Worm (Caenorhabditis elegans) whole organism, L4/young adult: ENCODE data around the gene zip-3.

ENCODE experiments used
- W03F9.2 ChIP-seq: fragments of 150-350 bp; optimal IDR thresholded peaks from 2 replicates; lab custom pipeline; 2014; ENCODE audit warnings: missing biosample characterization, missing genetic modification characterization
- dao-5 ChIP-seq: sonication (generic microtip); optimal IDR thresholded peaks from 2 replicates; lab custom pipeline; 2016; ENCODE audit warnings: missing genotype, missing genetic modification characterization, moderate library complexity, missing compliant biosample characterization
- him-1 ChIP-seq: sonication (generic microtip); optimal IDR thresholded peaks from 2 replicates; lab custom pipeline; 2016; ENCODE audit warnings: missing genotype, missing genetic modification reagents, missing genetic modification characterization, missing compliant biosample characterization

Gene zip-3

DNA sequence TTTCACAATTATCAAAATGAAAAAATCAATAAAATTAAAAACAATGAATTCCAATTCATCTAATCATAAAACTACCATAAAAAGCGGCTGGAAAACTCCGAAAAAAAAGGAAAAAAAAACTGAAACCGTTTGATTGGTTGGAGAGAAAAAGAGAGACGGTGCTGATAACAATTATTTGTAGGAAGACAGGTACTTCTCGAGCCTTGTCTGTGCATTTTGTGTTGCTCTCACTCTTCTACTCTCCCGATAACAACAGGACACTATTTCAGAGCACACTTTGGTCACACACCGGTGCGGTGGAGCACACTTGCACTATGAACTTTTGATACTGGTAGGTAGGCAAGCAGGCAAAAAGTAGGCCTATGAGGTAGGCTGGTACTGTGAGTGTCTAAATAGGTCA is 728 bp downstream of the zip-3 start:
- TF ChIP-seq dao-5: no peak
- TF ChIP-seq W03F9.2 (tag; lab: Kevin White, UChicago): no peak
- no peak for TF ChIP-seq him-1

DNA sequence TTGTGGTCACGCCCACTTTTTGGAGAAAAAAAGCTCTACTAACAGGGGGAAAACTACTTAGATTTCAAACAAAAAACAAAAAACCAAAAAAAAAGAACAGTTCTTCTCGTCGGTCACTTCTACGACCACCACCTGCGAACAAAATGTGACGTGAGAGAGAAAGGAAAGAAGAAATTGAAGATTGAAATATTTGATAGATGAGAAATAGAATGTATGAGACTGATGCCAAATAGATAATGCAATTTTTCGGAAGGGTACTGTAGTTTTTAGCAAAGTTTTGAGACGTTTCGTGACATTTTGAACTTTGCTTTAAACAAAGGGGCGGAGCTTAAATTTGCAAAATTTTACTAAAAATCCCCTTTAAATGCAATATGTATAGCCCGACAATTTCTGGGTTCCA is 2.3 kb downstream of the zip-3 start:
- TF ChIP-seq W03F9.2 (tag; lab: Kevin White, UChicago) (no peak), dao-5 (no peak), him-1 (no peak)

DNA sequence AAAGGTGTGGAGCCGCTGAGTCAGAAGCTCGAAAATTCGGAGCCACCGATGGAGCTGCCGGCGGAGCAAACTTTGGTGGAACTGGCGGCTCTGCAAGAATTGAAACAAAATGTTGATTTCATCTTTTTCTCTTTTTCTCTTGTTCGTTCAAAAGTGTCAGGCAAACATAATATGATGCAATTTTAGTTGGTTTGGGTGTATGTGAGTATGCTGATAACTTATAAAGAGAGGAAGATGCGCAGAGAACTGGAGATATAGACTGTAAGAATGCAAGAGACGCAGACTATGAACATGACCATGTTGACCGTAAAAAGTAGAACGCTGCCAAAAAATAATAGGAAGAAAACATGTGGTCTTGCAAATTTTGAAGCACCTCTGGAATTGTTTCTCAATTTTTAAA is 3.2 kb downstream of the zip-3 start:
- TF ChIP-seq W03F9.2 (tag; lab: Kevin White, UChicago) (no peak), dao-5 (no peak), him-1 (no peak)

DNA sequence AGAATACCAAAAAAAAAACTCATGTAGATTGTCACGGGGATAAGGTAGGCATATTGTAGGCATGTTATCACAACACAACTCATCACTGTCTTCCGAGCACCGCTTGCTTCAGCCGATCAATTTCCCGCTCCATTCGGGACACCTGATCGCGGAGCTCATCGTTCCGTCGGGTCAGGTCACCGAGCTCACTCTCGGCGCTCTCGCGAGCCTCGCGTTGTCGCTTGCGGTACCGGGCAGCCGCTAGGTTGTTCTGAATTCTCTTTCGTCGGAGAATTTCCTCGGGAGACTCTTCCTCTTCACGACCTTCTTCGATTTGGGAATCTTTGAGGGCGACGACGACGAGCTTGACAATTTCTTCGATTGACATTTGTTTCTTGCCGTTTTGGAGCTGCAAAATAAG is 5.3 kb downstream of the zip-3 start:
- TF ChIP-seq dao-5 (no peak), W03F9.2 (tag; lab: Kevin White, UChicago) (no peak)

DNA sequence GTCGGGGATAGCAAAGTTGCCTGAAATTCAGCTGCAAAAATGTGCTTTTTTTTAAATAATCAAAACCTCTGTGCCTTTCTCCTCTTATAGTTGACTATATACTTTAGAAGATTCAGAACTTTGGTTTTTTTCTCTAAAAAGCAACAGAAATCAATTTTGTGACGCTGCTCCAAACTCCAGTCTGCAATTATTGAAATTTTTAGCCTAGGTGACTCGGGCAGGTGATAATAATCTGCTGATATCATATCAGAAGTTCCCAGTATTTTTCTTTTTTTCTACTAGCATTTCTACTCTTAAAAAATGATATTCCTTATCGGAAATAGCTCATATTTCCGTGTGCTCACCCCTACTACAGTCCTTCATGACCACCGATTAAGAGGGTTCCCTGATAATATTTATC is 8.0 kb downstream of the zip-3 start, which contains the start of gene sre-44:
Gene sre-44 (plus strand): TSS at position 301 of the 400 bp plus-strand sequence.
- TF ChIP-seq W03F9.2 (tag; lab: Kevin White, UChicago) (no peak), him-1 (no peak), dao-5 (no peak)

DNA sequence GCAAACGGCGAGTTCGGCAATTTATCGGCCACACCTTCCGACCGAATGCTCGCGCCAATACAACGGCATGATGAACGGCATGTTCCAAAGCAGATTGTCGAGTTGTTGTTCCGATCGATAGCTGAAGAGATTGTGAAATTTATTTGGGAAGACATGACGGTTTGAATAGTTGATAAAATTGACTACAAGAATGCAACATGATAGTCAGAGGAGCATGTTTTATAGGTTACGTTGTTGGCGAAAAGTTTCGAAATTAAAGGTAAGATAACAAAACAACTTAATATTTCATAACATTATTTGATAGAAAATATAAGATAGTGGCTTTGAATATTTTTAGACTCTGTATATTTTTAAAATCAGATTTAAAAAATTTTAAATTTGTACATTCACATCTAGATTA is 11.7 kb downstream of the zip-3 start:
- TF ChIP-seq dao-5 (no peak), him-1 (no peak), W03F9.2 (tag; lab: Kevin White, UChicago) (no peak)

DNA sequence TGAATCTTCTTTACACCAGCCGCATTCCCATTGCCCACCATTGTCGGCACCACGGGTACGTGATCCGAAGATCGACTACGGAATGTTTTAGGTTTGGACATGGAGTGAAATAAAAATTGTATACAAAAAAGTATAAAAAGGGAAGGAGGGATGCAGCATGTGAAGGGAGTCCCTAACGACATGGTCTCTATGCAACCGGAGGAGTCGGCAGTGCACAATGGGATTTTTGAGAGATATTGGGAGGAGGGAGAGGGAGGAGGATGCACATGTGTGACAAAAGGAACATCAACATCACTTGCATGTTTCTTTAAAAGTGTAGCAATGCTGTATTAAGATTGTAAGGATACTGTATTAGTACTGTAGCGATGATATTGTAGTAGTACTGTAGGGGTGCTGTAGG is 17.7 kb downstream of the zip-3 start, which contains the start of gene W07G1.1:
Gene W07G1.1 (minus strand): TSS at position 101 of the 400 bp plus-strand sequence.
- TF ChIP-seq him-1 (no peak), dao-5 (no peak), W03F9.2 (tag; lab: Kevin White, UChicago) (no peak)

DNA sequence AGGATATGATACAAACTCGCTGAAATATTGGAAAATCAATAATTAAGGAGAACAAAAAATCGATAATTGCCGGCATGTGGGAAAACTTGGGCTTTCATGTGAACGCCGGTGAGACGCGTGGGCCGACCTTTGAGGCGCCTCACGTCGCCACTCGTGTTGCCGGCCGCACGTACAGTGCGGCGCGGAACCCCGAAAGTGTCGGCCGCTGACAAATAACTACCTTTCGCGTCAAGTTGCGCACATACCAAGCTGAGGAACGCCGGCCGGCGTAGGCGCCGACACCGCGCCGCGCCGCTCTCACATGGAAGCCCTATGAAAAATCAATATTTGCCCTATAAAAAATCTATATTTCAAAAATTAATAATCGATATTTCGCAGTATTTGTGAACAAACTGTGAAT is 19.0 kb downstream of the zip-3 start:
- TF ChIP-seq him-1 (no peak), dao-5 (no peak), W03F9.2 (tag; lab: Kevin White, UChicago) (no peak)

DNA sequence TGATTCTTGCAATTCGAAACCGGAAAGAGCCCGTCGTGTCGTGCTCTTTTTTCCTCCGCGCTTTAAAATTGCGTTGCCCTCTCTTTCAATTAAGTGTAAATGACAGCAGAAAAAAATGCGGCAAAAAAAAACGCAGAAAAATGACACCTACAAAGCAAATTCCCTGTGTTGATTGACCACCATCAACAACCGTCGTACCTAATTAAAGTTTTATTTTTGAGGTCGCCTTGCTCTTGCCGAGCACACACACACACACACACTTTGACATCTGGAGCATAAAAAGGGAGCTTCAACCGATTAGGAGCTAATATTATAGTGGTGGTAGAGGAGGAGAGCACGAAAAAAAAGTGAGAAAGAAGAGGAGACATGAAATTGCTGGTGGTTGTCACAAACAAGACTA is 21.4 kb downstream of the zip-3 start:
- TF ChIP-seq him-1: no peak
- TF ChIP-seq W03F9.2 (tag; lab: Kevin White, UChicago): no peak

DNA sequence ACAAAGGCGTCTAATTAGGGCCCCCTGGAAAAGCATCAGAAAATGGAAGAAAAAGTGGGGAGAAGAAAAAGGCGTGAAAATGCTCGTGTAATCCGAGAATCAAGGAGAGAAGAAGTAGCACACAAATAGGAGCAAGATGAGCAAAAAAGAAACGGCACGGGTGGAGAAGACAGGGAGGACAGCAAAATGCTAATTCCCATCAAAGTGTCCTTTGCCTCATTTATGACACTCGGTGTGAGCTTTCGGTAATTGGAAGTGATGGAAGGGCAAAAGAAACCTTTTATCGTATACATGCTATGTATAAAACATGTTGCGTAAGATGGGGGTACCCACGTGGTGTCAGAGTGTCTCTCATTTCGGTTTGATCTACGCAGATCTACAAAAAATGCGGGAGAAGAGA is 23.7 kb downstream of the zip-3 start:
- TF ChIP-seq him-1: no peak
- no peak for TF ChIP-seq dao-5
- no peak for TF ChIP-seq W03F9.2 (tag; lab: Kevin White, UChicago)

DNA sequence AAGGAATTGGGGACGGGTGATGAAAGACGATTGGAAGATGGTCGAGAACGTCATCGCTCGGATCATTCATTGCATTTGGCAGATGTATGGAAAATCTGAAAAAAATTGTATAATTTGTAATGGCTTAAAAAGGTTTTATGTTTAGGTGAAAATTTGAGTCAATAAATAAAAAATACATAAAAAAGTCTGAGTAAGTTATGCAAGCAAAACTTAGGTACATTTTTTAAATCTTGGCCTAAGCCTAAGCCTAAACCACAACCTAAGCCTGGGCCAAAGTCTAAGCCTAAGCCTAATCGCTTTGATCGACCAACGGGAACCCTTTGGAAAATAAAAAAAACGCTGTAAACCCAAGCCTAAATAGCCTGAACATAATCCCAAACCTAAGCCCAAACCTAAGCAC is 25.3 kb downstream of the zip-3 start, which contains the start of gene hot-3:
Gene hot-3 (minus strand): TSS at position 101 of the 400 bp plus-strand sequence.
- no peak for TF ChIP-seq dao-5
- TF ChIP-seq him-1: no peak
- no peak for TF ChIP-seq W03F9.2 (tag; lab: Kevin White, UChicago)

DNA sequence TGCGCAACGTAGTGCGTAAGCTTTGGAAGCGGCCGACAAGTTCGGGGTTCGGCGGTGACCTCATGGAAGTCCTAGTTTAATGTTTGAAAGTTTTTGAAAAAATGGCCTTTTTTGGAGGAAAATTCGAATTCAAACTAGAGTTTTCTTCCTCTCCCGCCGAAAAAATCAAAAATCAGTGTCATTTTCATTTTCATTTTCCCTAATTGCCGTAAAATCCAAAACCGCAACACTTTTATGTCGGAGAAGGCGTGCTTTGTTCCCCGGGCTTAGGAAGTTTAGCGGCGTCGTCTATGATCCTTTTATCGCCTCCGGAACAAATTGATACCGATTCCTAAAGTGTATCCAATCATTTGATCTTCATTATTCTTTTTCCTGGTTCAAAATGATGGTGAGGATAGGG is 32.3 kb downstream of the zip-3 start, which contains the start of gene mltn-5:
Gene mltn-5 (plus strand): TSS at position 301 of the 400 bp plus-strand sequence.
- TF ChIP-seq dao-5: no peak
- no peak for TF ChIP-seq W03F9.2 (tag; lab: Kevin White, UChicago)
- no peak for TF ChIP-seq him-1

DNA sequence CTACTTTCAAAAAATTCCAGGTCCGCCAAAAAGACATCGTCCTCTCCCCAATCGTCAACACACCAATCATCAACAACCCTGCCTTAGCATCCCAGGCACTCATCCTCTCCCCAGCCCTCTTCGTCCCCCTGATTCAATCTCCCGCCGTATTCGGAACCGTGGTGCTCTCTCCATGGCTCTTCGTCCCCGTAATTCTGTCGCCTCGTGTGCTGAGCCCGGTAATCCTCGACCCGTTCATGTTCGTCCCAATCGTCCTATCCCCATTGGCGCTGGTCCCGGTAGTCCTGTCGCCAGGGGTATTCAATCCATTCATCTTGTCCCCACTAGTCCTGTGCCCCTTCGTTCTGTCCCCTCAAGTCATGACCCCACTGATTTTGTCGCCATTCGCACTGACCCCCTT is 38.2 kb downstream of the zip-3 start:
- TF ChIP-seq him-1 (no peak), dao-5 (no peak), W03F9.2 (tag; lab: Kevin White, UChicago) (no peak)

DNA sequence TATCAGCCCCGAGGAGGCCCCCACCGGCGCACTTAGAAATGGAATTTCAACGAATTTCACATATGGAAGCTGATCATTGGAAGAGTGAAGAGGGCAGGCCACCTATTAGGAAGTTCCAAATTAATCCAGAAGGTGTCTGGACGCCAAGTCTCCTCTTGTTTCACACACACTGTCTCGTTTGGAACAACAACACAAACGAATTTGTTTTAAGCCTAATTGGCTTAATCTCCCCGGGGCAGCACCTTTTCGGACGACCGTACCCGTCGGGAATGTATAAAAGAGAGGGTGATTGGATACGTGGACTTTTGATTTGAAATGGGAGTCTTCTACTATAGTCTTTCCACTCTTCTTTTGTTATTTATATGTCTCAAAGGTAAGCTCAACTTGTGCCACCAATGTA is 41.2 kb downstream of the zip-3 start, which contains the start of gene mltn-3:
Gene mltn-3 (plus strand): TSS at position 301 of the 400 bp plus-strand sequence.
- no peak for TF ChIP-seq W03F9.2 (tag; lab: Kevin White, UChicago)

DNA sequence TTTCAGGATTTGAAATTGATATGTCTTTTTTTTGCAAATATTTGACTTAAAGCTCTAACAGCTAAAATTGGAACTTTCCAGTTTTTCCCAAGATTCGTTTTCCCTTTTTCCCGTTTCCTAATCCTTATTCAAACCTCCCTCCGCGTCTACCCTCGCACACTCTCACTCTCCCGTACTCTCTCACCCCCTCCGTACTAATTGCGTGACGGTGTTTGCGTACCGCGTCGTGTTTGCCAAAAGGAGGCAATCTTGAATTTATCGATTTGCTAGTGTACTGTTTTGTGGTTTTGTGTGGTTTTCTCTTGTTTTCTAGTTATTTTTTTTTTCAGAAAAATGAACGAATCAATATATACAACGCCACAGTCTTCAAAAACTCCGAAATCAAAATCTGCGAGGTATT is 48.7 kb downstream of the zip-3 start, which contains the start of gene citk-1:
Gene citk-1 (plus strand): TSS at position 323 of the 400 bp plus-strand sequence.
- TF ChIP-seq him-1 (peak; percentile 43), dao-5 (no peak)

DNA sequence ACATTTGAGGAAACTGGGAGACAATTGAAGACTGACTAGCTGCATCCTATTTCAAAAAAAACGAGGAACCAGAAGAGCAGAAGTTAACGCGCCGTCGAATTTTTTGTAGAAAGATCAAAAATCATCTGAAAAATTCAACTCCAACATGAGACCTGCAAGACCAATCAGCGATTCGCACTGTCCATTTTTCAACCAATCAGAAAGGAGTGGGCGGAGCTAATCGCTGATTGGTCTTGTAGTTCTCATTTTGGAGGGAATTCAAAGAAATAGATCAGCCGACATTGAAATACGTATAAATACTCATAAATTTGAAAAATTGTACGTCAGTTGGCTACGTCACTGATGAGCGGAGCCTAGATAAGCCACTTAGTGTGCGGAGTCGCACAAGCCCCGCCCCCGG is 49.6 kb downstream of the zip-3 start:
- no peak for TF ChIP-seq him-1
- TF ChIP-seq W03F9.2 (tag; lab: Kevin White, UChicago): no peak
- no peak for TF ChIP-seq dao-5
